Worm (Caenorhabditis elegans) whole organism, L2 larva: ENCODE data around the gene clec-258.

Source experiments
- C34F6.9 ChIP-seq: fragments of 150-350 bp; optimal IDR thresholded peaks from 2 replicates; lab custom pipeline; 2014; ENCODE audit warnings: missing biosample characterization, missing genetic modification characterization
- F13H6.1 ChIP-seq: sonication (generic microtip); optimal IDR thresholded peaks from 2 replicates; lab custom pipeline; 2016; ENCODE audit warnings: missing genetic modification characterization, missing compliant biosample characterization
- R02D3.7 ChIP-seq: fragments of 150-350 bp; optimal IDR thresholded peaks from 2 replicates; lab custom pipeline; 2014; ENCODE audit warnings: missing biosample characterization, missing genetic modification characterization
- Y55F3AM.14 ChIP-seq: fragments of 200-800 bp; sonication (Bioruptor generic); optimal IDR thresholded peaks from 2 replicates; lab custom pipeline; 2018; ENCODE audit warnings: mild to moderate bottlenecking, missing genetic modification characterization, missing compliant biosample characterization
- ZK546.5 ChIP-seq: sonication (generic microtip); optimal IDR thresholded peaks from 2 replicates; lab custom pipeline; 2017; ENCODE audit warnings: missing biosample characterization, missing genetic modification characterization
- blmp-1 ChIP-seq: sonication (generic microtip); optimal IDR thresholded peaks from 2 replicates; lab custom pipeline; 2017; ENCODE audit warnings: missing genetic modification characterization, mild to moderate bottlenecking, missing compliant biosample characterization, antibody characterized with exemption, moderate library complexity; ENCODE audit not compliant: insufficient read depth
- ceh-82 ChIP-seq: fragments of 150-350 bp; optimal IDR thresholded peaks from 2 replicates; lab custom pipeline; 2014; ENCODE audit warnings: missing biosample characterization, missing genetic modification characterization
- crh-2 ChIP-seq: sonication (generic microtip); optimal IDR thresholded peaks from 2 replicates; lab custom pipeline; 2017; ENCODE audit warnings: missing biosample characterization, missing genetic modification characterization
- dmd-4 ChIP-seq: sonication (generic microtip); optimal IDR thresholded peaks from 2 replicates; lab custom pipeline; 2017; ENCODE audit warnings: missing biosample characterization, missing genetic modification characterization
- egl-27 ChIP-seq: sonication (generic microtip); optimal IDR thresholded peaks from 3 replicates; lab custom pipeline; 2017; ENCODE audit warnings: missing biosample characterization, missing genetic modification reagents, missing genetic modification characterization
- elt-1 ChIP-seq: fragments of 150-350 bp; optimal IDR thresholded peaks from 2 replicates; lab custom pipeline; 2014; ENCODE audit warnings: missing biosample characterization, missing genetic modification characterization
- elt-3 ChIP-seq: sonication (generic microtip); optimal IDR thresholded peaks from 2 replicates; lab custom pipeline; 2017; ENCODE audit warnings: missing biosample characterization, missing genetic modification characterization
- lin-13 ChIP-seq: fragments of 150-350 bp; optimal IDR thresholded peaks from 2 replicates; lab custom pipeline; 2014; ENCODE audit warnings: missing biosample characterization, missing genetic modification reagents, missing genetic modification characterization
- mbf-1 ChIP-seq: sonication (generic microtip); optimal IDR thresholded peaks from 2 replicates; lab custom pipeline; 2017; ENCODE audit warnings: missing biosample characterization, missing genetic modification characterization
- mdl-1 ChIP-seq, 2 experiments: fragments of 150-350 bp in 1 of 2; sonication (generic microtip) in 1 of 2; optimal IDR thresholded peaks; 2 replicates each; lab custom pipeline; 2017; ENCODE audit warnings: missing biosample characterization in 2 of 2, missing genetic modification characterization in 2 of 2
- nhr-10 ChIP-seq: sonication (generic microtip); optimal IDR thresholded peaks from 2 replicates; lab custom pipeline; 2017; ENCODE audit warnings: missing biosample characterization, missing genetic modification characterization
- nhr-11 ChIP-seq: fragments of 150-350 bp; optimal IDR thresholded peaks from 2 replicates; lab custom pipeline; 2014; ENCODE audit warnings: missing biosample characterization, missing genetic modification characterization
- nhr-12 ChIP-seq: fragments of 150-350 bp; optimal IDR thresholded peaks from 2 replicates; lab custom pipeline; 2014; ENCODE audit warnings: missing biosample characterization, missing genetic modification characterization
- nhr-23 ChIP-seq: fragments of 150-350 bp; optimal IDR thresholded peaks from 2 replicates; lab custom pipeline; 2014; ENCODE audit warnings: missing biosample characterization, missing genetic modification reagents, missing genetic modification characterization
- nhr-237 ChIP-seq: fragments of 150-350 bp; optimal IDR thresholded peaks from 2 replicates; lab custom pipeline; 2014; ENCODE audit warnings: missing biosample characterization, missing genetic modification characterization
- nhr-6 ChIP-seq: fragments of 150-350 bp; optimal IDR thresholded peaks from 2 replicates; lab custom pipeline; 2014; ENCODE audit warnings: missing biosample characterization, missing genetic modification characterization
- nhr-77 ChIP-seq: fragments of 150-350 bp; optimal IDR thresholded peaks from 2 replicates; lab custom pipeline; 2014; ENCODE audit warnings: missing biosample characterization, missing genetic modification characterization
- peb-1 ChIP-seq: fragments of 150-350 bp; optimal IDR thresholded peaks from 2 replicates; lab custom pipeline; 2014; ENCODE audit warnings: missing biosample characterization, missing genetic modification characterization
- sem-4 ChIP-seq: fragments of 150-350 bp; optimal IDR thresholded peaks from 2 replicates; lab custom pipeline; 2014; ENCODE audit warnings: missing biosample characterization, missing genetic modification reagents, missing genetic modification characterization
- skn-1 ChIP-seq: sonication (generic microtip); optimal IDR thresholded peaks from 2 replicates; lab custom pipeline; 2017; ENCODE audit warnings: missing biosample characterization, missing genetic modification characterization
- sma-9 ChIP-seq, 2 experiments: fragments of 150-350 bp in 1 of 2; sonication (generic microtip) in 1 of 2; optimal IDR thresholded peaks; 2 replicates each; lab custom pipeline; 2014 to 2016; ENCODE audit warnings: missing genetic modification characterization in 2 of 2, mild to moderate bottlenecking in 1 of 2, missing biosample characterization in 1 of 2, missing compliant biosample characterization in 1 of 2, missing genetic modification reagents in 1 of 2, moderate library complexity in 1 of 2
- snpc-4 ChIP-seq: fragments of 150-350 bp; optimal IDR thresholded peaks from 2 replicates; lab custom pipeline; 2014; ENCODE audit warnings: missing biosample characterization, missing genetic modification characterization
- unc-62 ChIP-seq: fragments of 150-350 bp; optimal IDR thresholded peaks from 2 replicates; lab custom pipeline; 2014; ENCODE audit warnings: missing biosample characterization, missing genetic modification reagents, missing genetic modification characterization
- zag-1 ChIP-seq: fragments of 150-350 bp; optimal IDR thresholded peaks from 2 replicates; lab custom pipeline; 2014; ENCODE audit warnings: missing biosample characterization, missing genetic modification characterization
- ztf-1 ChIP-seq: fragments of 200-800 bp; sonication (Bioruptor generic); conservative IDR thresholded peaks from 2 replicates; pipeline ENCODE4 v1.3.6; 2022; ENCODE audit warnings: missing genetic modification characterization, missing compliant biosample characterization
- ztf-11 ChIP-seq: sonication (generic microtip); optimal IDR thresholded peaks from 2 replicates; lab custom pipeline; 2017; ENCODE audit warnings: missing biosample characterization, missing genetic modification characterization
- ztf-4 ChIP-seq: fragments of 150-350 bp; optimal IDR thresholded peaks from 2 replicates; lab custom pipeline; 2014; ENCODE audit warnings: missing biosample characterization, missing genetic modification characterization

clec-258 gene

ce11 chrV:19767719-19768118, 20.5 kb upstream of the clec-258 start:
- TF ChIP-seq nhr-23 (tag; lab: Kevin White, UChicago) (no peak), nhr-12 (no peak), elt-1 (no peak), skn-1 (tag; lab: Kevin White, UChicago) (no peak), ZK546.5 (tag; lab: Kevin White, UChicago) (no peak), ceh-82 (no peak), nhr-10 (tag; lab: Kevin White, UChicago) (no peak), snpc-4 (tag; lab: Kevin White, UChicago) (no peak), mdl-1 (tag; optimal IDR thresholded peaks at IDR 0.05; lab: Kevin White, UChicago) (no peak), mbf-1 (tag; lab: Kevin White, UChicago) (no peak), sem-4 (tag; lab: Kevin White, UChicago) (no peak), R02D3.7 (tag; lab: Kevin White, UChicago) (no peak), blmp-1 (tag; lab: Kevin White, UChicago) (no peak), crh-2 (no peak), nhr-237 (no peak), nhr-6 (tag; lab: Kevin White, UChicago) (no peak), lin-13 (GFP tag; lab: Kevin White, UChicago) (no peak)

- no peak for TF ChIP-seq nhr-237
Observed at ce11 chrV:19771660-19772059, 16.6 kb upstream of the clec-258 start, which contains the start of gene M162.15. Gene M162.15, minus strand, starts transcription at chrV:19771760.

ce11 chrV:19777227-19777626, 11.0 kb upstream of the clec-258 start, which contains the start of gene fbxa-118:
Gene fbxa-118, minus strand, starts transcription at chrV:19777327.
- TF ChIP-seq ztf-11 (tag; lab: Kevin White, UChicago) (no peak), nhr-77 (tag; lab: Kevin White, UChicago) (no peak), mdl-1 (tag; optimal IDR thresholded peaks at IDR 0.05; lab: Kevin White, UChicago) (no peak), ztf-1 (no peak), ztf-4 (tag; lab: Kevin White, UChicago) (no peak), egl-27 (tag; lab: Kevin White, UChicago) (no peak), nhr-11 (tag; lab: Kevin White, UChicago) (no peak), dmd-4 (tag; lab: Kevin White, UChicago) (no peak), F13H6.1 (tag; lab: Kevin White, UChicago) (no peak), unc-62 (GFP tag; lab: Kevin White, UChicago) (no peak)

ce11 chrV:19778608-19779007, 9.6 kb upstream of the clec-258 start, which contains the start of gene fbxa-194:
Gene fbxa-194, minus strand, starts transcription at chrV:19778708.
- TF ChIP-seq sem-4 (tag; lab: Kevin White, UChicago) (no peak), Y55F3AM.14 (GFP tag; lab: Kevin White, UChicago) (no peak), ztf-11 (tag; lab: Kevin White, UChicago) (no peak), zag-1 (no peak), ztf-4 (tag; lab: Kevin White, UChicago) (no peak), F13H6.1 (tag; lab: Kevin White, UChicago) (no peak), sma-9 (GFP tag; optimal IDR thresholded peaks at IDR 0.05; lab: Kevin White, UChicago) (no peak), sma-9 (tag; optimal IDR thresholded peaks at IDR 0.05; lab: Kevin White, UChicago) (no peak), unc-62 (GFP tag; lab: Kevin White, UChicago) (no peak), ztf-1 (no peak), skn-1 (tag; lab: Kevin White, UChicago) (no peak), elt-1 (no peak), elt-3 (tag; lab: Kevin White, UChicago) (no peak), nhr-10 (tag; lab: Kevin White, UChicago) (no peak)

- TF ChIP-seq C34F6.9 (tag; lab: Kevin White, UChicago): no peak
- no peak for TF ChIP-seq ZK546.5 (tag; lab: Kevin White, UChicago)
- TF ChIP-seq nhr-11 (tag; lab: Kevin White, UChicago): no peak
- TF ChIP-seq mbf-1 (tag; lab: Kevin White, UChicago): no peak
- TF ChIP-seq peb-1 (tag; lab: Kevin White, UChicago): no peak
- no peak for TF ChIP-seq blmp-1 (tag; lab: Kevin White, UChicago)
- no peak for TF ChIP-seq ztf-1
- no peak for TF ChIP-seq nhr-10 (tag; lab: Kevin White, UChicago)
- no peak for TF ChIP-seq crh-2
- no peak for TF ChIP-seq unc-62 (GFP tag; lab: Kevin White, UChicago)
- TF ChIP-seq, all 48 proteins: peak for 0
Observed at ce11 chrV:19779220-19779619, 9.0 kb upstream of the clec-258 start.
